Worm (Caenorhabditis elegans): ENCODE data around the gene stn-2.

Gene stn-2

ce11 chrX:7640391-7640790 is 40.0 kb downstream of the stn-2 start:
- TF ChIP-seq flt-1 (GFP tag; IDR thresholded peaks at IDR 0.05) = no peak
- no peak for TF ChIP-seq ref-1 (GFP tag; conservative IDR thresholded peaks at IDR 0.05)
- TF ChIP-seq ztf-29 (GFP tag; IDR thresholded peaks at IDR 0.05) = no peak
- no peak for TF ChIP-seq klf-2 (GFP tag; conservative IDR thresholded peaks at IDR 0.05)
- no peak for TF ChIP-seq T22C8.4 (GFP tag; IDR thresholded peaks at IDR 0.05)
- TF ChIP-seq ztf-23 (GFP tag; IDR thresholded peaks at IDR 0.05) = no peak
- no peak for TF ChIP-seq med-1 (GFP tag; optimal IDR thresholded peaks at IDR 0.05; ENCODE audit: insufficient read depth)
- TF ChIP-seq tab-1 (GFP tag; IDR thresholded peaks at IDR 0.05) = no peak
- TF ChIP-seq cog-1 (tag; optimal IDR thresholded peaks at IDR 0.05) = no peak

- TF ChIP-seq ztf-23 (GFP tag; IDR thresholded peaks at IDR 0.05) (no peak), tab-1 (GFP tag; IDR thresholded peaks at IDR 0.05) (no peak), klf-2 (GFP tag; conservative IDR thresholded peaks at IDR 0.05) (no peak)
Observed at ce11 chrX:7638790-7639189, 41.6 kb downstream of the stn-2 start.

- TF ChIP-seq ztf-23 (GFP tag; IDR thresholded peaks at IDR 0.05) (no peak), cog-1 (tag; optimal IDR thresholded peaks at IDR 0.05) (no peak), ztf-29 (GFP tag; IDR thresholded peaks at IDR 0.05) (no peak), T22C8.4 (GFP tag; IDR thresholded peaks at IDR 0.05) (no peak), ref-1 (GFP tag; conservative IDR thresholded peaks at IDR 0.05) (no peak), klf-2 (GFP tag; conservative IDR thresholded peaks at IDR 0.05) (no peak), tab-1 (GFP tag; IDR thresholded peaks at IDR 0.05) (no peak), med-1 (GFP tag; optimal IDR thresholded peaks at IDR 0.05; ENCODE audit: insufficient read depth) (no peak), flt-1 (GFP tag; IDR thresholded peaks at IDR 0.05) (no peak)
Observed at ce11 chrX:7636037-7636436, 44.4 kb downstream of the stn-2 start.

ce11 chrX:7627351-7627750 is 53.1 kb downstream of the stn-2 start, which contains the start of gene nlp-61:
Gene nlp-61 (plus strand): TSS chrX:7627651.
- TF ChIP-seq T22C8.4 (GFP tag; IDR thresholded peaks at IDR 0.05) (no peak), ztf-23 (GFP tag; IDR thresholded peaks at IDR 0.05) (no peak), tab-1 (GFP tag; IDR thresholded peaks at IDR 0.05) (no peak), cog-1 (tag; optimal IDR thresholded peaks at IDR 0.05) (no peak), med-1 (GFP tag; optimal IDR thresholded peaks at IDR 0.05; ENCODE audit: insufficient read depth) (no peak), ref-1 (GFP tag; conservative IDR thresholded peaks at IDR 0.05) (no peak), flt-1 (GFP tag; IDR thresholded peaks at IDR 0.05) (no peak), ztf-29 (GFP tag; IDR thresholded peaks at IDR 0.05) (no peak), klf-2 (GFP tag; conservative IDR thresholded peaks at IDR 0.05) (no peak)

Data from whole organism, midembryonic.